Fruit fly (Drosophila melanogaster) whole organism, embryonic: Measurements from ENCODE around the gene Tomosyn.
A peak's percentile ranks its signal among the peaks of the same experiment; 100 is the strongest.

Source experiments
- BEAF-32 ChIP-seq: fragments of 200-800 bp; sonication (Bioruptor generic); optimal IDR thresholded peaks from 3 replicates; lab custom pipeline; 2017; ENCODE audit warnings: missing biosample characterization, missing genetic modification characterization, mild to moderate bottlenecking, moderate library complexity, missing genetic modification reagents
- CG10321 ChIP-seq: fragments of 200-800 bp; sonication (Bioruptor generic); IDR thresholded peaks from 2 replicates; pipeline ENCODE4 v1.3.6; 2022; ENCODE audit warnings: missing biosample characterization, missing genetic modification characterization
- CG10654 ChIP-seq: fragments of 200-800 bp; sonication (Bioruptor generic); optimal IDR thresholded peaks from 2 replicates; lab custom pipeline; 2016; ENCODE audit warnings: missing biosample characterization, missing genetic modification characterization
- CG12155 ChIP-seq: fragments of 200-800 bp; sonication (Bioruptor generic); optimal IDR thresholded peaks from 3 replicates; lab custom pipeline; 2016; ENCODE audit warnings: missing biosample characterization, missing genetic modification characterization
- CG14441 ChIP-seq: fragments of 200-800 bp; sonication (Bioruptor generic); IDR thresholded peaks from 2 replicates; pipeline ENCODE4 v1.3.6; 2022; ENCODE audit warnings: missing biosample characterization, missing genetic modification characterization
- CG1529 ChIP-seq: fragments of 200-800 bp; sonication (Bioruptor generic); optimal IDR thresholded peaks from 3 replicates; lab custom pipeline; 2018; ENCODE audit warnings: missing biosample characterization, missing genetic modification characterization
- CG15479 ChIP-seq: fragments of 200-800 bp; sonication (Bioruptor generic); optimal IDR thresholded peaks from 3 replicates; lab custom pipeline; 2019; ENCODE audit warnings: missing biosample characterization, mild to moderate bottlenecking, missing genetic modification characterization, moderate library complexity
- CG17802 ChIP-seq: fragments of 200-800 bp; sonication (Bioruptor generic); optimal IDR thresholded peaks from 2 replicates; lab custom pipeline; 2018; ENCODE audit warnings: missing biosample characterization, mild to moderate bottlenecking, missing genetic modification characterization, moderate library complexity
- CG1832 ChIP-seq: fragments of 200-800 bp; sonication (Bioruptor generic); optimal IDR thresholded peaks from 2 replicates; lab custom pipeline; 2017; ENCODE audit warnings: missing biosample characterization, mild to moderate bottlenecking, missing genetic modification characterization, inconsistent platforms
- CG18476 ChIP-seq: fragments of 200-800 bp; sonication (Bioruptor generic); optimal IDR thresholded peaks from 2 replicates; lab custom pipeline; 2016; ENCODE audit warnings: missing biosample characterization, mild to moderate bottlenecking, missing genetic modification characterization
- CG2199 ChIP-seq: fragments of 200-800 bp; sonication (Bioruptor generic); IDR thresholded peaks from 3 replicates; pipeline ENCODE4 v1.3.6; 2022; ENCODE audit warnings: missing biosample characterization, missing genetic modification characterization
- CG30431 ChIP-seq: fragments of 200-800 bp; sonication (Bioruptor generic); optimal IDR thresholded peaks from 2 replicates; lab custom pipeline; 2017; ENCODE audit warnings: missing biosample characterization, missing genetic modification characterization
- CG3065 ChIP-seq: fragments of 200-800 bp; sonication (Bioruptor generic); optimal IDR thresholded peaks from 2 replicates; lab custom pipeline; 2016; ENCODE audit warnings: missing biosample characterization, missing genetic modification characterization
- CG42726 ChIP-seq: fragments of 200-800 bp; sonication (Bioruptor generic); IDR thresholded peaks from 2 replicates; pipeline ENCODE4 v1.3.6; 2022; ENCODE audit warnings: missing biosample characterization, missing genetic modification characterization; ENCODE audit not compliant: partially characterized antibody
- CG4360 ChIP-seq: fragments of 200-800 bp; sonication (Bioruptor generic); IDR thresholded peaks from 2 replicates; pipeline ENCODE4 v1.3.6; 2022; ENCODE audit warnings: missing biosample characterization, missing genetic modification characterization
- CG6689 ChIP-seq: fragments of 200-800 bp; sonication (Bioruptor generic); IDR thresholded peaks from 2 replicates; pipeline ENCODE4 v1.3.6; 2022; ENCODE audit warnings: missing biosample characterization, missing genetic modification characterization
- CG6854 ChIP-seq: fragments of 200-800 bp; sonication (Bioruptor generic); optimal IDR thresholded peaks from 3 replicates; lab custom pipeline; 2017; ENCODE audit warnings: missing biosample characterization, mild to moderate bottlenecking, missing genetic modification characterization
- CG7928 ChIP-seq: fragments of 200-800 bp; sonication (Bioruptor generic); optimal IDR thresholded peaks from 2 replicates; lab custom pipeline; 2017; ENCODE audit warnings: missing biosample characterization, mild to moderate bottlenecking, missing genetic modification characterization
- CG8281 ChIP-seq: fragments of 200-800 bp; sonication (Bioruptor generic); optimal IDR thresholded peaks from 2 replicates; lab custom pipeline; 2018; ENCODE audit warnings: missing biosample characterization, mild to moderate bottlenecking, missing genetic modification characterization, moderate library complexity
- CG8478 ChIP-seq: fragments of >200 bp; optimal IDR thresholded peaks from 2 replicates; lab custom pipeline; 2018
- CG8765 ChIP-seq: fragments of 200-800 bp; sonication (Bioruptor generic); IDR thresholded peaks from 2 replicates; pipeline ENCODE4 v1.3.6; 2022; ENCODE audit warnings: missing biosample characterization, missing genetic modification characterization
- Dll ChIP-seq: fragments of 200-800 bp; sonication (Bioruptor generic); IDR thresholded peaks from 4 replicates; pipeline ENCODE4 v1.3.6; 2022; ENCODE audit warnings: missing biosample characterization, missing genetic modification characterization; ENCODE audit not compliant: partially characterized antibody
- Elba2 ChIP-seq: fragments of 200-800 bp; sonication (Bioruptor generic); optimal IDR thresholded peaks from 3 replicates; lab custom pipeline; 2016; ENCODE audit warnings: missing biosample characterization, missing genetic modification characterization
- Hmr ChIP-seq: fragments of 200-800 bp; sonication (Bioruptor generic); optimal IDR thresholded peaks from 3 replicates; lab custom pipeline; 2017; ENCODE audit warnings: mild to moderate bottlenecking, missing biosample characterization, missing genetic modification reagents, missing genetic modification characterization
- MESR4 ChIP-seq: fragments of 200-800 bp; sonication (Bioruptor generic); optimal IDR thresholded peaks from 2 replicates; lab custom pipeline; 2018; ENCODE audit warnings: missing biosample characterization, mild to moderate bottlenecking, missing genetic modification characterization, moderate library complexity
- Med ChIP-seq: fragments of 200-800 bp; sonication (Bioruptor generic); peaks from one replicate; lab custom pipeline; 2016; ENCODE audit warnings: missing biosample characterization, missing genetic modification characterization, mild to moderate bottlenecking, inconsistent platforms, moderate library complexity
- NK7.1 ChIP-seq: fragments of 200-800 bp; sonication (Bioruptor generic); optimal IDR thresholded peaks from 3 replicates; lab custom pipeline; 2016; ENCODE audit warnings: missing biosample characterization, missing genetic modification characterization
- Poxn ChIP-seq: fragments of 200-800 bp; sonication (Bioruptor generic); IDR thresholded peaks from 2 replicates; pipeline ENCODE4 v1.3.6; 2022; ENCODE audit warnings: missing biosample characterization, missing genetic modification characterization
- Sin3A ChIP-seq: fragments of >200 bp; optimal IDR thresholded peaks from 2 replicates; lab custom pipeline; 2018
- Sry-β ChIP-seq: fragments of 200-800 bp; sonication (Bioruptor generic); optimal IDR thresholded peaks from 2 replicates; lab custom pipeline; 2018; ENCODE audit warnings: missing biosample characterization, mild to moderate bottlenecking, missing genetic modification characterization, moderate library complexity
- Usf ChIP-seq: fragments of 200-800 bp; sonication (Bioruptor generic); optimal IDR thresholded peaks from 2 replicates; lab custom pipeline; 2017; ENCODE audit warnings: missing genotype, missing biosample characterization, missing genetic modification characterization
- Xrp1 ChIP-seq: fragments of 200-800 bp; sonication (Bioruptor generic); IDR thresholded peaks from 2 replicates; pipeline ENCODE4 v1.3.6; 2022; ENCODE audit warnings: missing biosample characterization, missing genetic modification characterization
- aop ChIP-seq: fragments of 200-800 bp; sonication (Bioruptor generic); IDR thresholded peaks from 2 replicates; pipeline ENCODE4 v1.3.6; 2022; ENCODE audit warnings: missing biosample characterization, missing genetic modification characterization
- crol ChIP-seq: fragments of 200-800 bp; sonication (Bioruptor generic); IDR thresholded peaks from 2 replicates; pipeline ENCODE4 v1.3.6; 2022; ENCODE audit warnings: missing biosample characterization, missing genetic modification characterization
- dan ChIP-seq: fragments of 200-800 bp; sonication (Bioruptor generic); IDR thresholded peaks from 2 replicates; pipeline ENCODE4 v1.3.6; 2022; ENCODE audit warnings: missing biosample characterization, missing genetic modification characterization
- dmrt11E ChIP-seq: fragments of 200-800 bp; sonication (Bioruptor generic); optimal IDR thresholded peaks from 3 replicates; lab custom pipeline; 2018; ENCODE audit warnings: missing biosample characterization, mild to moderate bottlenecking, missing genetic modification characterization, moderate library complexity
- eve ChIP-seq, 2 experiments: fragments of >200 bp; optimal IDR thresholded peaks; 2 replicates each; lab custom pipeline; 2017; ENCODE audit warnings: missing biosample characterization in 2 of 2, missing genetic modification characterization in 2 of 2
- fru ChIP-seq: fragments of >200 bp; optimal IDR thresholded peaks from 2 replicates; lab custom pipeline; 2017
- kah ChIP-seq: fragments of 200-800 bp; sonication (Bioruptor generic); optimal IDR thresholded peaks from 2 replicates; lab custom pipeline; 2018; ENCODE audit warnings: missing biosample characterization, mild to moderate bottlenecking, missing genetic modification characterization
- lov ChIP-seq, 2 experiments: fragments of 200-800 bp in 1 of 2; fragments of >200 bp in 1 of 2; sonication (Bioruptor generic) in 1 of 2; IDR thresholded peaks in 1 of 2; optimal IDR thresholded peaks in 1 of 2; 2 replicates in 1 of 2; 3 replicates in 1 of 2; pipeline versions ENCODE4 v1.3.6 to Lab custom; 2017 to 2022; ENCODE audit warnings: missing biosample characterization in 1 of 2, missing genetic modification characterization in 1 of 2
- nerfin-2 ChIP-seq: fragments of 200-800 bp; sonication (Bioruptor generic); IDR thresholded peaks from 2 replicates; pipeline ENCODE4 v1.3.6; 2022; ENCODE audit warnings: missing biosample characterization, missing genetic modification characterization; ENCODE audit not compliant: partially characterized antibody
- nom ChIP-seq: fragments of 200-800 bp; sonication (Bioruptor generic); optimal IDR thresholded peaks from 2 replicates; lab custom pipeline; 2017; ENCODE audit warnings: missing biosample characterization, missing genetic modification characterization, mild to moderate bottlenecking, moderate library complexity, missing genetic modification reagents
- repo ChIP-seq: fragments of 200-800 bp; sonication (Bioruptor generic); optimal IDR thresholded peaks from 2 replicates; lab custom pipeline; 2016; ENCODE audit warnings: missing biosample characterization, missing genetic modification characterization
- row ChIP-seq: fragments of 200-800 bp; sonication (Bioruptor generic); IDR thresholded peaks from 3 replicates; pipeline ENCODE4 v1.3.6; 2022; ENCODE audit warnings: missing biosample characterization, missing genetic modification characterization
- sc ChIP-seq, 3 experiments: fragments of >200 bp in 2 of 3; fragments of 200-800 bp in 1 of 3; sonication (Bioruptor generic) in 1 of 3; optimal IDR thresholded peaks; 2 replicates in 2 of 3; 3 replicates in 1 of 3; lab custom pipeline; 2017; ENCODE audit warnings: mild to moderate bottlenecking in 1 of 3, missing biosample characterization in 1 of 3, missing genetic modification characterization in 1 of 3, missing genetic modification reagents in 1 of 3
- schlank ChIP-seq: fragments of 200-800 bp; sonication (Bioruptor generic); optimal IDR thresholded peaks from 2 replicates; lab custom pipeline; 2018; ENCODE audit warnings: missing biosample characterization, mild to moderate bottlenecking, missing genetic modification characterization
- sna ChIP-seq: fragments of 200-800 bp; sonication (Bioruptor generic); IDR thresholded peaks from 2 replicates; pipeline ENCODE4 v1.3.6; 2022; ENCODE audit warnings: missing biosample characterization, missing genetic modification characterization; ENCODE audit not compliant: partially characterized antibody
- twi ChIP-seq: fragments of 200-800 bp; optimal IDR thresholded peaks from 2 replicates; lab custom pipeline; 2019; ENCODE audit warnings: missing biosample characterization, mild to moderate bottlenecking, missing genetic modification characterization, moderate library complexity
- z ChIP-seq: fragments of 200-800 bp; sonication (Bioruptor generic); IDR thresholded peaks from 3 replicates; pipeline ENCODE4 v1.3.6; 2022; ENCODE audit warnings: missing biosample characterization, missing genetic modification characterization

Tomosyn gene

DNA sequence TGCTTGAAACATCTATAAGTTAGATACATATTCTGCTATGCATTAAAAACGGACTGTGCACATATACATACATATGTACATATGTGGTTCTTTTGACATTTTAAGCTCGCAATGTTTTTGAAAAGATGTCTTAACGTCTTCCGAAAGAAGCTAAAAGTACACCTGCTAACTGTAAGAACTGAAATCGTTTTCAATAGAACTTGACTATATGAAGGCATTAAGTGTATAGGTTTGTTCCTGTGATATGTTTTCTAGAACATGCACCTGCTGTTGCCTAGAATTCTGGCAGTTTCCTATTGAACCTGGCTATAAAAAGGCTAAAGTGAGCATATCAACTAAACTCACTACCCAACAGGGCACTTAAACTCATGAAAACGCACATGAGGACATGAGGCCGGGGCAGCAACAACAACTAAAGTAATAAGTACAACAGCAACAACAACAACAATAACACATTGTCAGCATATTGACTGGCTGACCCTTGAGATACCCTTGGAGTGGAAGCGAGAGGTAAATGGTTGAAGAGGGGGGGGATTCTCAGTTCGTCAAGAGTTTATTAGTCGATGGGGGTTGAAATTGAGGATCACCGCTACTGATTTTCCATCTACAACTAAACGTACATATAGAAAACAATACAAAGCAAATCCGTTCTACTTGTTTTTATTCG, 32.8 kb downstream of the Tomosyn start (continued):
- TF ChIP-seq CG8281 (peak; percentile 36), lov (optimal IDR thresholded peaks at IDR 0.05; lab: Kevin White, UChicago) (no peak), lov (GFP tag; IDR thresholded peaks at IDR 0.05; lab: Robert Waterston, UW) (no peak), CG30431 (no peak), CG1832 (GFP tag; lab: Kevin White, UChicago) (no peak), CG7928 (GFP tag; lab: Kevin White, UChicago) (no peak), eve (GFP tag; optimal IDR thresholded peaks at IDR 0.05; lab: Kevin White, UChicago) (peak in 1 of 2 experiments; percentile 49), repo (GFP tag; lab: Kevin White, UChicago) (no peak), CG12155 (GFP tag; lab: Kevin White, UChicago) (no peak), Sin3A (lab: Kevin White, UChicago) (no peak), Sry-β (GFP tag; lab: Kevin White, UChicago) (peak; percentile 85), Med (GFP tag; lab: Kevin White, UChicago) (peak; percentile 36), Elba2 (GFP tag; lab: Kevin White, UChicago) (peak; percentile 54), aop (no peak), z (GFP tag; lab: Robert Waterston, UW) (no peak), row (GFP tag; lab: Robert Waterston, UW) (0 out of 3 replicates have a peak, but pooled peaks have one; percentile 17), CG8478 (lab: Kevin White, UChicago) (no peak), Poxn (GFP tag; lab: Robert Waterston, UW) (no peak), MESR4 (GFP tag; lab: Kevin White, UChicago) (no peak), CG1529 (GFP tag; lab: Kevin White, UChicago) (no peak), CG4360 (GFP tag; lab: Robert Waterston, UW) (peak; percentile 97), dmrt11E (tag; lab: Kevin White, UChicago) (peak; percentile 10), twi (tag; lab: Kevin White, UChicago) (peak; percentile 97), schlank (tag; lab: Kevin White, UChicago) (no peak), CG10321 (GFP tag; lab: Robert Waterston, UW) (no peak), CG6689 (no peak), dan (no peak), CG15479 (GFP tag; lab: Kevin White, UChicago) (no peak), sna (no peak), crol (peak; percentile 68)

DNA sequence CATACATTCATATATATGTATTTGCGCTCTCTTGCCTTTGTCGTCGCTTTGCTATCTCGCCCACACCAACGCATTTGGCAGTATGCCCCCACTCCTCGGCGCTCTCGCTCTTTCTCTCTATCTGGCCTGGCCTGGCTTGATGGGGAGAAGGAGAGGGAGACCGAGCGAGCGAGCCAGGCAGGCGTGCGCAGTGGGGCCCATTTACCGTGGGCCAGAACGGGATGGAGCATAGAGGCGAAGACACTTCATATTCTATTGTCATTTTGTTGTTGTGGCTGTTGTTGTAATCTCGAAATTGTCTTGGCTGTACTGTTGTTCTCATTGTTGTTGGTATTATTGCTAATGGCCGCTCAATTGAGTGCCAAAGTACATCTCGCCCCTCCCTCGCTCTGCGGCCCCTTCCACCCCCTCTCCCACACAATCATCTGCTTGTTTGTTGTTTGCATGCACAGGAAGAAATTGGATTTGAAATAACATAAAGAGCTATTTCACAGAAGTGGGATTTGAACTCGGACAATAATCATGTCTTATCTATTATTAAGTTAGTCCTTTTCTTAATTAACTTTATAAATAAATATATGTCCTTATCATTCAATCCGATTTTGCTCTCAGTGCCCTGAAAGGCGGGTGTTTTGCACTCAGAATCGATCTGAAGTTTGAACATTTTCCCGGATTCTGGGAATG, 33.8 kb downstream of the Tomosyn start:
- TF ChIP-seq nom (GFP tag; lab: Kevin White, UChicago) (peak; percentile 90), CG10654 (peak; percentile 83), Xrp1 (GFP tag; lab: Robert Waterston, UW) (peak; percentile 95), CG2199 (GFP tag; lab: Robert Waterston, UW) (peak; percentile 76; the same call in 1 of the 3 replicates), Hmr (GFP tag; lab: Kevin White, UChicago) (peak; percentile 90), Sin3A (lab: Kevin White, UChicago) (no peak), NK7.1 (GFP tag; lab: Kevin White, UChicago) (peak; percentile 21), CG18476 (GFP tag; lab: Kevin White, UChicago) (peak; percentile 54), BEAF-32 (GFP tag; lab: Kevin White, UChicago) (no peak), sc (optimal IDR thresholded peaks at IDR 0.05; lab: Kevin White, UChicago) (no peak), sc (GFP tag; optimal IDR thresholded peaks at IDR 0.05; lab: Kevin White, UChicago) (peak; percentile 82), CG42726 (GFP tag; lab: Robert Waterston, UW) (no peak), Dll (no peak), CG17802 (tag; lab: Kevin White, UChicago) (peak; percentile 71), CG3065 (peak; percentile 56), nerfin-2 (no peak), CG8765 (GFP tag; lab: Robert Waterston, UW) (peak; percentile 79), CG6854 (peak; percentile 70), Usf (peak; percentile 77), fru (lab: Kevin White, UChicago) (no peak), kah (GFP tag; lab: Kevin White, UChicago) (peak; percentile 59), CG14441 (GFP tag; lab: Robert Waterston, UW) (peak; percentile 92)
